Worm (Caenorhabditis elegans) whole organism, L1 larva: Measurements from ENCODE around the gene grl-17.

Source experiments
- aha-1 ChIP-seq: fragments of 150-350 bp; optimal IDR thresholded peaks from 2 replicates; lab custom pipeline; 2014; ENCODE audit warnings: missing biosample characterization, missing genetic modification characterization
- hlh-4 ChIP-seq: sonication (generic microtip); optimal IDR thresholded peaks from 2 replicates; lab custom pipeline; 2016; ENCODE audit warnings: mild to moderate bottlenecking, missing genetic modification characterization, missing compliant biosample characterization
- lir-3 ChIP-seq: sonication (generic microtip); optimal IDR thresholded peaks from 2 replicates; lab custom pipeline; 2016; ENCODE audit warnings: mild to moderate bottlenecking, missing genetic modification characterization, moderate library complexity, missing compliant biosample characterization; ENCODE audit not compliant: poor library complexity

DNA sequence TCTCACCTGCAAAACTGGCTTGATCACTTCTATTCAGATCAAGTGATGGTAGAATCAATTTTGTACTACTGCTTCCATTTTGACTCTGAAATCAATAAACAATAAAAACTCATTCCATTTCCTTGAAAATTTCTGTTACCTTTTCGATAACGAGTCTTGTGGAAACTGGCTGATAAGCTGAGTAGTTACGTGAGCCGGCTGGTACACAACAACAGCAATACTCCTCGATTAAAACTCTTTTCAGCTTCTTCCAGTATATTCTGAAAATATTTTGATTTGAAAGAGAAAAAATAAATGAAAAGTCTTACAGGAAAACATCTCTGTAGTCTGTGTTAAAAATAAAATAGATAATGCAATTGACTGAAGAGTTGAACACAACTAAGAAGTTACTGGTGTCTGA is 31.3 kb downstream of the grl-17 start:
- no peak for TF ChIP-seq lir-3
- no peak for TF ChIP-seq hlh-4 (tag; lab: Kevin White, UChicago)
- no peak for TF ChIP-seq aha-1
